Worm (Caenorhabditis elegans): ENCODE data around the gene fbxb-5.

Gene fbxb-5

DNA sequence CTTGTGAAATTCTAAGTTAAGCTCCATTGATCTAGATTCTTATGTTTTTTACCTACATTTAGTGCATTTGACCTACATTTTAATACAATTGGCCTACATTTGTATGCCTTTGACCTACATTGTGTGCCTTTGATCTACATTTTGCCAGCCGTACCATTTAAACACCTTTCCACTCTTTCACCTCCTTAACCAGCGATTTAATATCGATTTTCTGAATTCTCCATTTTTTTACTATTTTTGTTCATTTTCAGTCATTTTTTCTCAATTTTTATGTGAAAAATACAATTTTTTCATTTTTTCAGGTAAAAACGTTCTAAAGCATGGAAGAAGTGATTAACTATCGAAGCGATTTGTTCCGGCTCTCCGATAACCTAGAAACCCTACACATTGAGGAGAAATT is 9.4 kb downstream of the fbxb-5 start, which contains the start of gene btb-7:
TSS of gene btb-7 (plus strand) at position 301 of the 400 bp plus-strand sequence.
- TF ChIP-seq ceh-88 (GFP tag; IDR thresholded peaks at IDR 0.05): no peak
- TF ChIP-seq nhr-76 (tag; optimal IDR thresholded peaks at IDR 0.05): no peak
- no peak for TF ChIP-seq fkh-8 (tag; optimal IDR thresholded peaks at IDR 0.05)
- no peak for TF ChIP-seq zip-4 (GFP tag; optimal IDR thresholded peaks at IDR 0.05)
- TF ChIP-seq ztf-11 (tag; optimal IDR thresholded peaks at IDR 0.05): no peak

DNA sequence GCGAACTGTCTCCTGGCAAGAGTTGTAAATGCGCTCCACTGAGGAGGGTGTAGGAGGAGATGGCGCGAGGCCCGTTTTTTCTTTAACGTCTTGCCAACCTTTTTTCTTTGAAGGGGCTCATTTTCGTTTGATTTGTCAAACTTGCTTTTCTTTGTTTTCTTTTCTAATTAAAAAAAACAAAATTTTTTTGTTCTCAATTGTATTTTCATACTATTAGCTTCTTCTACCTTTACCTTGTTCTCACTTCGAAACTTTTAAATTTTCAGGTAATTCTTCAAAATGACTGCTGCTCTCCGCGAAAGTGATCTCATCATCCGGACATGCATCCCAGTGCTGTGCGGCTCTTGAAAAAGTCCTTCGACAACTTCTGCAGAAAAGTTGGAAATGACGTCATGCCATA is 12.3 kb downstream of the fbxb-5 start, which contains the start of gene fbxa-184:
TSS of gene fbxa-184 (plus strand) at position 301 of the 400 bp plus-strand sequence.
- no peak for TF ChIP-seq nhr-84 (tag; optimal IDR thresholded peaks at IDR 0.05)
- no peak for TF ChIP-seq nhr-85 (tag)
- TF ChIP-seq lin-14 (GFP tag; optimal IDR thresholded peaks at IDR 0.05): no peak
- no peak for TF ChIP-seq grh-1 (GFP tag; IDR thresholded peaks at IDR 0.05)
- TF ChIP-seq elt-2 (tag; optimal IDR thresholded peaks at IDR 0.05): no peak
- TF ChIP-seq sptf-1 (tag; optimal IDR thresholded peaks at IDR 0.05): no peak
- no peak for TF ChIP-seq ces-1 (GFP tag; optimal IDR thresholded peaks at IDR 0.05)
- no peak for TF ChIP-seq pax-3 (tag; optimal IDR thresholded peaks at IDR 0.05)

DNA sequence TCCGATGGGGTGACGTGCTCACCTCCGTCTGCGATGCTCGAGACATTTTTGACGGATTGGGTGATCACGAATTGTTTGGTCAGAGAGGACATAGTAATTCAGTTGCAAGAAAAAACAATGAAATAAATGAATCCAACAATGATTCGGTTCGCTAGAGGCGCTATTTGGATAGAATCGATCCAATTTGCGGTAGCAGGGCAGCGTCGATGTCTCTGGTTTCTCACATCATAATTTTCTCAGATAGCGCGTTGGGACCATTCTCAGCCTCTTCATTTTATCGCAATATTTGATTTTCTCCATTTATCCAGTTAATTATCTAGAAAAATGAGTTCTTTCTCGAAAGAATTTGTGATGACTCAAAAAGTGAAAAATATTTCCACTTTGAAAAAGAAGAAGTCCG is 15.9 kb downstream of the fbxb-5 start, which contains the start of gene sdz-18:
TSS of gene sdz-18 (minus strand) at position 101 of the 400 bp plus-strand sequence.
- TF ChIP-seq isw-1 (GFP tag; IDR thresholded peaks at IDR 0.05) (no peak), lin-13 (GFP tag; optimal IDR thresholded peaks at IDR 0.05) (no peak), skn-1 (tag; optimal IDR thresholded peaks at IDR 0.05) (no peak), irx-1 (tag; optimal IDR thresholded peaks at IDR 0.05) (no peak), ceh-82 (tag; optimal IDR thresholded peaks at IDR 0.05) (no peak), ceh-88 (GFP tag; IDR thresholded peaks at IDR 0.05) (no peak), dpl-1 (GFP tag; optimal IDR thresholded peaks at IDR 0.05) (no peak), C34B4.2 (tag; optimal IDR thresholded peaks at IDR 0.05) (no peak), unc-86 (tag; optimal IDR thresholded peaks at IDR 0.05) (no peak), jun-1 (tag; optimal IDR thresholded peaks at IDR 0.05) (no peak), ceh-8 (GFP tag; optimal IDR thresholded peaks at IDR 0.05) (no peak)

DNA sequence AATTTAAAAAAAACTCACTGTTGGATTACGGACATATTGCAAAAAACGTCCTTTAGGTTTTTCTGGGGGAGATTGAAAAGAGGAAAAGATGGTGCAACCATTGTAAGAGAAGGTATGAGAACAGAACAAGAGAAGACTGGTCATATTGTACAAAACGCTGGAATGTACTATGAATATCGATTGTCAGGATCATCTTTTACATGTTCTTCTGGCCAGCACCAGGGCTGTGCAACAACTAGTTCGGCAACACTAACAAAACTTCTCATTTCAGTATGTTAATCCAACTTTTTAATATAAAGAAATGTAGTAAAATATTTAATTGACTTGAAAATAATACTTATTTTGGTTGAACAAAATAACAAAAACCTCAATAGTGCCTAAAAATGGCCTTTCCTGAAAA is 18.9 kb downstream of the fbxb-5 start, which contains the start of gene fbxb-47:
TSS of gene fbxb-47 (minus strand) at position 101 of the 400 bp plus-strand sequence.
- TF ChIP-seq blmp-1 (tag; optimal IDR thresholded peaks at IDR 0.05) (no peak), jun-1 (tag; optimal IDR thresholded peaks at IDR 0.05) (no peak), nhr-20 (tag; optimal IDR thresholded peaks at IDR 0.05) (no peak), lin-39 (tag; optimal IDR thresholded peaks at IDR 0.05) (no peak), elt-3 (tag; optimal IDR thresholded peaks at IDR 0.05) (no peak), C16A3.4 (tag; optimal IDR thresholded peaks at IDR 0.05) (no peak), ama-1 (optimal IDR thresholded peaks at IDR 0.05) (no peak), dpl-1 (GFP tag; optimal IDR thresholded peaks at IDR 0.05) (no peak), C34B4.2 (tag; optimal IDR thresholded peaks at IDR 0.05) (no peak)

DNA sequence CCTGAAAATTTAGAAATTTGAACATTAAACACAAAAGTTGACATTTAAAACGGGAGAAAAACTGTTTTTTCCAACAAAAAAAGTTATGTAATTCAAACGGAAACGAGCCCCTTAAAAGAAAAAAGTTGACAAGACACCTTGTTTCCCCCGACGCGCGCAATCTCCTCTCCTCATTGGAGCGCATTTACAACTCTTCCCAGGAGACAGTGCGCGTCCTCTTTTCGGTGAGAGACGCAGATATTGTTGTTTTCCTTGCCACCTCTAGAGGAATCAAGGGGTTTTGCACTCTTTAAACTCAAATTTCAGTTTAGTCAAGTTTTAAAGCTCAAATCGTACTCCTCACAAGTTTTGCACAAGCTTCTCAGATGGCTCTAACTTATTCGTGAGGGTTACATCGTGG is 26.4 kb downstream of the fbxb-5 start, which contains the start of gene F58E1.13:
TSS of gene F58E1.13 (minus strand) at position 12 of the 400 bp plus-strand sequence.
- no peak for TF ChIP-seq dpl-1 (GFP tag; optimal IDR thresholded peaks at IDR 0.05)
- no peak for TF ChIP-seq lin-39 (tag; optimal IDR thresholded peaks at IDR 0.05)
- no peak for TF ChIP-seq nhr-90 (tag; optimal IDR thresholded peaks at IDR 0.05; ENCODE audit: poor library complexity)
- no peak for TF ChIP-seq snu-23 (GFP tag; optimal IDR thresholded peaks at IDR 0.05)
- TF ChIP-seq pag-3 (tag; optimal IDR thresholded peaks at IDR 0.05; ENCODE audit: borderline replicate concordance, insufficient read depth): no peak

DNA sequence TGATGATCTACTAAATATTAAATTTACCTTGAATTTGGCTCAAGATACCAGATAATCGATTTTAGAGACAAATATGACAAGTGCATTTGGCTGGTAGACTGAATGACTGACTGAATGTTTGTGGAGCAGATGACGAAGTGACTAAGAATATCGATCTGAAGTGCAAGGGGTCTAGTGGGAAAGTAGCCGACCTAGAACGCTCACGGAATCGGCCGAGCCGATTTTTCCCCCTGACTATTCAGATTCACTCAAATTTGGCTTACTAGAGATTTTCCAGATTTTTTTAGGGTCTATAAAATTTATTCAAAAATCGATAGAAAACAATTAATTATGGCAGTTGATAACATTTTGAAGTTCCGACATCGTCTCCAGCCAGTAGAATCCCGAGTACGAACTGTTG is 27.8 kb downstream of the fbxb-5 start, which contains the start of gene fbxc-26:
TSS of gene fbxc-26 (minus strand) at position 101 of the 400 bp plus-strand sequence.
- no peak for TF ChIP-seq nhr-28 (tag; optimal IDR thresholded peaks at IDR 0.05)
- no peak for TF ChIP-seq aha-1 (tag; optimal IDR thresholded peaks at IDR 0.05)
- no peak for TF ChIP-seq zip-4 (GFP tag; optimal IDR thresholded peaks at IDR 0.05)
- TF ChIP-seq mdl-1 (tag; optimal IDR thresholded peaks at IDR 0.05): no peak
- TF ChIP-seq nhr-12 (tag; optimal IDR thresholded peaks at IDR 0.05): no peak
- TF ChIP-seq mep-1 (tag; optimal IDR thresholded peaks at IDR 0.05): no peak
- TF ChIP-seq ceh-88 (GFP tag; IDR thresholded peaks at IDR 0.05): no peak
- no peak for TF ChIP-seq ama-1 (optimal IDR thresholded peaks at IDR 0.05)

Data from whole organism, L1 larva.